Fruit fly (Drosophila melanogaster): ENCODE data around the gene FIG4.

The FIG4 gene

DNA sequence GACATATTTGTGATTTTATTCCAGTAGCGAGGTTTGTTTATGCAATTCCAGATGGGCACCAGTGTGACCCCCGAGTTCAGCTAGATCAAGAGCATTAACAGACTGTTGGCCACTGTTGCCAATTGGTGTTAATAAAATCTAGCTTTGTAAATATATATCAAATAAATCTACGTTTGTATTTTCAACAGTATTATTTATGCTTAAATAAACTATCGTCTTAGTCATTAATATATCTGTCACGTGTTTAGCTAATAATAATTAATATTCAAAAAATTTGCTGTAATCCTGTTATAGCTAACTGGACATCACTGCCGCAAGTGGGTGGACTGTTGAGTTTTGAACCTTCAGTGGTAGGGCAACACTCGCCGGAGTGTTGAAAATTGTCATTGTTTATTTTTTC, 5.4 kb upstream of the FIG4 start, which contains the start of the genes mRpL27 and CG15435 (continued):
- TF ChIP-seq CG6854 (GFP tag; optimal IDR thresholded peaks at IDR 0.05), result no peak
- TF ChIP-seq Hr39 (GFP tag; optimal IDR thresholded peaks at IDR 0.05), result peak; percentile 15
- TF ChIP-seq pdm3 (GFP tag; optimal IDR thresholded peaks at IDR 0.05), result no peak
- no peak for TF ChIP-seq CG11762 (GFP tag; optimal IDR thresholded peaks at IDR 0.05; ENCODE audit: insufficient read depth)
- TF ChIP-seq achi (GFP tag; optimal IDR thresholded peaks at IDR 0.05), result no peak
- no peak for TF ChIP-seq CG8632 (GFP tag; optimal IDR thresholded peaks at IDR 0.05)
- no peak for TF ChIP-seq net (GFP tag; optimal IDR thresholded peaks at IDR 0.05)
- no peak for TF ChIP-seq salr (GFP tag; optimal IDR thresholded peaks at IDR 0.05)
- no peak for TF ChIP-seq CG11902 (GFP tag; optimal IDR thresholded peaks at IDR 0.05)
- TF ChIP-seq dac (GFP tag; optimal IDR thresholded peaks at IDR 0.05), result no peak
- no peak for TF ChIP-seq CG15336 (GFP tag; IDR thresholded peaks at IDR 0.05)
- no peak for TF ChIP-seq CG6276 (GFP tag; optimal IDR thresholded peaks at IDR 0.05)
- no peak for TF ChIP-seq CG6163 (GFP tag; IDR thresholded peaks at IDR 0.05)
- TF ChIP-seq Sox102F (GFP tag; optimal IDR thresholded peaks at IDR 0.05), result no peak
- TF ChIP-seq CG10669 (GFP tag; optimal IDR thresholded peaks at IDR 0.05), result no peak
- TF ChIP-seq CG7368 (GFP tag; optimal IDR thresholded peaks at IDR 0.05), result no peak
- no peak for TF ChIP-seq Lpt (GFP tag; optimal IDR thresholded peaks at IDR 0.05)
- TF ChIP-seq ss (GFP tag; optimal IDR thresholded peaks at IDR 0.05), result no peak
- no peak for TF ChIP-seq spab (GFP tag; optimal IDR thresholded peaks at IDR 0.05)
- TF ChIP-seq Met (GFP tag; optimal IDR thresholded peaks at IDR 0.05), result no peak

DNA sequence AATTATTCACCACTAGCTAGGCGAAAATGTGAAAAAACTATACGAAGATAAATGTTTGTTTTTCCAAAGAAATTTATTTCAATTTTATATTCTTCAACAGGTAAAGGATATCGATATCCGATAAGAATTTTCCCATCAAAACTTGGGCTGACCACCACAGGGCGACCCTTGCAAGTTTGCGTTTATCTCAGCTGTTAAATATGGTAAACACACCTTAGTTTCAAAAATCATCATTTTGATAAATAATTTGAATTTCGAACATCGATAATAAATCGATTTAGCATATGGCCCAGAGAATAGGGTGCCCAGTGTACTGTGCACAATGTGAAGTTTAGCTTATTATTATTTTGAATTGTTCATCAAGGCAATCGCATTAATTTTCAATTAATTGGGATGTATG, 1.7 kb upstream of the FIG4 start, which contains the start of the genes CG15443 and Paris:
TSS of gene CG15443 (minus strand) at position 125 of the 400 bp plus-strand sequence.
TSS of gene Paris (plus strand) at position 289 of the 400 bp plus-strand sequence.
- TF ChIP-seq Eip78C (GFP tag), result peak; percentile 32
- TF ChIP-seq fkh (GFP tag; optimal IDR thresholded peaks at IDR 0.05), result peak; percentile 36
- no peak for TF ChIP-seq fd59A (GFP tag; optimal IDR thresholded peaks at IDR 0.05)

DNA sequence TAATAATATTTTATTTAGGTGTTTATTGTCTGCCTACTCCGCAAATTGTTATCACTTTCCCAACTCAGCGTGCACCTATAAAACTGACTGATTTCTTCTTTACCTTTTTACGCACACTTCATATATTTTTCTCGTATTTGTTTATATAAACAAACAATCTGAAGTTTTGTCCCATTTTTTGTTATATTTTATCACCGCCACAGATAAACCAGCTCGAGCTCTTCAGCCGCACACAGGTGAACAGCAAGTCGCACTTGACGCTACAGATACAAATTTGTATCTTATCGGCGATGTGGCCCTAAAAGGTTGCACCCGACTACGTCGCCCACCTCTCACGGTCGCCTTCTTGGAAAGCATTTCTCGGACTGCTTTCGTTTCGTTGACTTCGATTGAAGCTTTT, 10.4 kb downstream of the FIG4 start:
- peak; percentile 46 for TF ChIP-seq fkh (GFP tag; optimal IDR thresholded peaks at IDR 0.05)
- TF ChIP-seq pdm3 (GFP tag; optimal IDR thresholded peaks at IDR 0.05), result no peak

DNA sequence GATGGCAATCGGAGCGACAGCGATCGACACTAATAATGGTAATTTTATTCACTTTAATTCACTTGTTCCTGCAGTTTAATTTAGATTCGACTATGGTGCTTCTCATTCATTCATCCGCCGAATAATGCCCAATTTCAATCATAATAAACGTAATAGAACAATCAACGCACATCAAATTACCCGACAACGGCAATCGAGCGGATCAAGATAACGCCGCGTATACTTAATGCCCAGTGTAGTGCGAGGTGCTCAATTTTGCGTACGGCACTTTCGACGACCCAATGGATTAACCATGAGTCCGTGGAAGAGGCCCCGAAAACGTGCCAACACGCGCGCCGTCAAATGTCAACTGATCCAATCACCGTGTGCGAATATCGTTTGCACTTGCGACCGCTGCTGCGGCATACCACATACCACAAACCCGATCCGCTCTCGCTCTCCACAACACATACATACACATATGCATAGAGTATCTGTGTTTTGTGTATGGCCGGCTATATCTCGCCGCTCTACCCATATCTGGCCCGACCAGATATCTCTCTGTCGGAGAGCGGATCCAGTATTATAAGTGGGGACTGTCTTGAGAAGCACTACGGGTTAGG, 11.8 kb downstream of the FIG4 start, which contains the start of gene ine:
TSS of gene ine (minus strand) at position 351 of the 602 bp plus-strand sequence.
- TF ChIP-seq CG16779 (tag; optimal IDR thresholded peaks at IDR 0.05) (peak; percentile 25), Eip78C (GFP tag) (peak; percentile 55), CG6163 (GFP tag; IDR thresholded peaks at IDR 0.05) (peak; percentile 55; the same call in 1 of the 3 replicates), CG11294 (GFP tag; IDR thresholded peaks at IDR 0.05) (no peak), CG3032 (tag; optimal IDR thresholded peaks at IDR 0.05) (no peak), eg (GFP tag; IDR thresholded peaks at IDR 0.05) (peak; percentile 50; the same call in 1 of the 3 replicates), esn (GFP tag; optimal IDR thresholded peaks at IDR 0.05) (no peak), CG32006 (GFP tag; optimal IDR thresholded peaks at IDR 0.05) (no peak), CG1621 (tag; optimal IDR thresholded peaks at IDR 0.05) (peak; percentile 42)

DNA sequence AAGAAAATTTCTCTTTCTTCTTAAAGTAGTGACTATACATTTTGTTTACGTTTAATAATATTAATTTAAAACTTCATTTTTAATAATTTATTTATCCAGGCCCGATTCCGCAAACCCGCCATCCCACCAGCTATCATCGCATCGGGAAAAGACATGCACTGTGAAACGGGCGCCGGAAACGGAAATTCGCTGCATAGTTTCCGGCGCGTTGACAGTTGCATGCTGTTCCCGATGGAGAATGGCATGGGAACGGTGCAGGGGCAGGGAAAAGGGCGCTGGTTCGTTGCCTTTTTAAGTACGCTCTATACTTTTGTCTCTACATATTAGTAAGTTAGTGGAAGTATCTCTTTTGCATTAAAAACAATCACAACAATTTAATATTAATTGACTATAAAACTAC, 13.0 kb downstream of the FIG4 start:
- TF ChIP-seq CG6163 (GFP tag; IDR thresholded peaks at IDR 0.05) (no peak), eg (GFP tag; IDR thresholded peaks at IDR 0.05) (peak; percentile 22; the same call in 1 of the 3 replicates), CG3919 (GFP tag; optimal IDR thresholded peaks at IDR 0.05) (peak; percentile 26), CG4318 (GFP tag; optimal IDR thresholded peaks at IDR 0.05) (no peak), Eip78C (GFP tag) (peak; percentile 57), achi (GFP tag; optimal IDR thresholded peaks at IDR 0.05) (peak; percentile 37), CG6854 (GFP tag; optimal IDR thresholded peaks at IDR 0.05) (no peak), Sox14 (GFP tag; optimal IDR thresholded peaks at IDR 0.05) (no peak)
